Fruit fly (Drosophila melanogaster): ENCODE results near the gene Nup98-96.

Gene Nup98-96

dm6 chr3R:23740968-23741367 is 40.5 kb downstream of the Nup98-96 start:
- TF ChIP-seq CG14711 (tag; optimal IDR thresholded peaks at IDR 0.05): no peak
- TF ChIP-seq Clk (GFP tag; optimal IDR thresholded peaks at IDR 0.05): no peak
- TF ChIP-seq pad (GFP tag; optimal IDR thresholded peaks at IDR 0.05): no peak
- TF ChIP-seq tj (GFP tag; optimal IDR thresholded peaks at IDR 0.05): no peak
- TF ChIP-seq CG5204 (GFP tag; optimal IDR thresholded peaks at IDR 0.05): no peak
- no peak for TF ChIP-seq cic (GFP tag; optimal IDR thresholded peaks at IDR 0.05)
- TF ChIP-seq Mnt (GFP tag; optimal IDR thresholded peaks at IDR 0.05): no peak
- TF ChIP-seq Hr96 (GFP tag; optimal IDR thresholded peaks at IDR 0.05): no peak

- no peak for TF ChIP-seq Clk (GFP tag; optimal IDR thresholded peaks at IDR 0.05)
- no peak for TF ChIP-seq Crg-1 (GFP tag; optimal IDR thresholded peaks at IDR 0.05)
- TF ChIP-seq CG1620 (GFP tag; optimal IDR thresholded peaks at IDR 0.05): no peak
- no peak for TF ChIP-seq Hr96 (GFP tag; optimal IDR thresholded peaks at IDR 0.05)
- no peak for TF ChIP-seq tj (GFP tag; optimal IDR thresholded peaks at IDR 0.05)
- no peak for TF ChIP-seq CG14711 (tag; optimal IDR thresholded peaks at IDR 0.05)
- TF ChIP-seq Mnt (GFP tag; optimal IDR thresholded peaks at IDR 0.05): no peak
- no peak for TF ChIP-seq CG12768 (GFP tag; optimal IDR thresholded peaks at IDR 0.05)
- no peak for TF ChIP-seq ovo (GFP tag; optimal IDR thresholded peaks at IDR 0.05)
- no peak for TF ChIP-seq CG33017 (tag; optimal IDR thresholded peaks at IDR 0.05)
Measured at dm6 chr3R:23737676-23738574, 43.5 kb downstream of the Nup98-96 start.

- TF ChIP-seq CG5204 (GFP tag; optimal IDR thresholded peaks at IDR 0.05) (no peak), CG1620 (GFP tag; optimal IDR thresholded peaks at IDR 0.05) (no peak), ovo (GFP tag; optimal IDR thresholded peaks at IDR 0.05) (no peak), Crg-1 (GFP tag; optimal IDR thresholded peaks at IDR 0.05) (no peak), bab1 (GFP tag; optimal IDR thresholded peaks at IDR 0.05) (no peak), pad (GFP tag; optimal IDR thresholded peaks at IDR 0.05) (no peak), kay (GFP tag; ENCODE audit: borderline replicate concordance) (no peak), CG7101 (tag; optimal IDR thresholded peaks at IDR 0.05) (no peak), cnc (optimal IDR thresholded peaks at IDR 0.05) (no peak), CG12768 (GFP tag; optimal IDR thresholded peaks at IDR 0.05) (no peak), toe (GFP tag; optimal IDR thresholded peaks at IDR 0.05) (no peak), tj (GFP tag; optimal IDR thresholded peaks at IDR 0.05) (no peak), CG7045 (GFP tag; optimal IDR thresholded peaks at IDR 0.05) (no peak), cic (GFP tag; optimal IDR thresholded peaks at IDR 0.05) (no peak), Mnt (GFP tag; optimal IDR thresholded peaks at IDR 0.05) (no peak), Clk (GFP tag; optimal IDR thresholded peaks at IDR 0.05) (no peak), CG14711 (tag; optimal IDR thresholded peaks at IDR 0.05) (no peak), Hr96 (GFP tag; optimal IDR thresholded peaks at IDR 0.05) (no peak), CG33017 (tag; optimal IDR thresholded peaks at IDR 0.05) (no peak)
Measured at dm6 chr3R:23736365-23736764, 45.1 kb downstream of the Nup98-96 start.

- TF ChIP-seq kay (GFP tag; ENCODE audit: borderline replicate concordance) (no peak), Mnt (GFP tag; optimal IDR thresholded peaks at IDR 0.05) (no peak), Hr96 (GFP tag; optimal IDR thresholded peaks at IDR 0.05) (no peak), bab1 (GFP tag; optimal IDR thresholded peaks at IDR 0.05) (no peak), Clk (GFP tag; optimal IDR thresholded peaks at IDR 0.05) (no peak), pad (GFP tag; optimal IDR thresholded peaks at IDR 0.05) (no peak), CG7045 (GFP tag; optimal IDR thresholded peaks at IDR 0.05) (no peak)
Measured at dm6 chr3R:23735648-23736047, 45.8 kb downstream of the Nup98-96 start.

dm6 chr3R:23734573-23735404 is 46.6 kb downstream of the Nup98-96 start:
- no peak for TF ChIP-seq CG14711 (tag; optimal IDR thresholded peaks at IDR 0.05)
- TF ChIP-seq CG7101 (tag; optimal IDR thresholded peaks at IDR 0.05): no peak
- TF ChIP-seq Hr96 (GFP tag; optimal IDR thresholded peaks at IDR 0.05): no peak
- TF ChIP-seq Mnt (GFP tag; optimal IDR thresholded peaks at IDR 0.05): no peak
- TF ChIP-seq CG1620 (GFP tag; optimal IDR thresholded peaks at IDR 0.05): no peak
- TF ChIP-seq bab1 (GFP tag; optimal IDR thresholded peaks at IDR 0.05): no peak

- no peak for TF ChIP-seq ovo (GFP tag; optimal IDR thresholded peaks at IDR 0.05)
- TF ChIP-seq Crg-1 (GFP tag; optimal IDR thresholded peaks at IDR 0.05): no peak
- no peak for TF ChIP-seq toe (GFP tag; optimal IDR thresholded peaks at IDR 0.05)
- no peak for TF ChIP-seq CG33017 (tag; optimal IDR thresholded peaks at IDR 0.05)
- TF ChIP-seq tj (GFP tag; optimal IDR thresholded peaks at IDR 0.05): no peak
Measured at dm6 chr3R:23733771-23734170, 47.6 kb downstream of the Nup98-96 start.

- TF ChIP-seq bab1 (GFP tag; optimal IDR thresholded peaks at IDR 0.05): peak; percentile 68
- no peak for TF ChIP-seq CG7101 (tag; optimal IDR thresholded peaks at IDR 0.05)
- no peak for TF ChIP-seq CG12768 (GFP tag; optimal IDR thresholded peaks at IDR 0.05)
- TF ChIP-seq tj (GFP tag; optimal IDR thresholded peaks at IDR 0.05): peak; percentile 29
- TF ChIP-seq Mnt (GFP tag; optimal IDR thresholded peaks at IDR 0.05): peak; percentile 28
- TF ChIP-seq CG33017 (tag; optimal IDR thresholded peaks at IDR 0.05): peak; percentile 38
- peak; percentile 46 for TF ChIP-seq Crg-1 (GFP tag; optimal IDR thresholded peaks at IDR 0.05)
- TF ChIP-seq kay (GFP tag; ENCODE audit: borderline replicate concordance): peak; percentile 99
- TF ChIP-seq CG11617 (GFP tag; optimal IDR thresholded peaks at IDR 0.05): peak; percentile 29
- TF ChIP-seq CG1620 (GFP tag; optimal IDR thresholded peaks at IDR 0.05): no peak
- peak; percentile 3 for TF ChIP-seq CG14711 (tag; optimal IDR thresholded peaks at IDR 0.05)
- TF ChIP-seq cic (GFP tag; optimal IDR thresholded peaks at IDR 0.05): peak; percentile 24
Measured at dm6 chr3R:23732990-23733512, 48.4 kb downstream of the Nup98-96 start, which contains the start of the genes Hmgcr and Rpn9. Hmgcr (plus strand) TSS chr3R:23733324. Rpn9 (minus strand) TSS chr3R:23733462.
